Worm (Caenorhabditis elegans): Measurements from ENCODE around the gene F11G11.4.
"Not testable (repeated sequence)": the region's sequence is repeated elsewhere in the genome, so short reads cannot be mapped to it uniquely, and the experiment has no call there.

DNA sequence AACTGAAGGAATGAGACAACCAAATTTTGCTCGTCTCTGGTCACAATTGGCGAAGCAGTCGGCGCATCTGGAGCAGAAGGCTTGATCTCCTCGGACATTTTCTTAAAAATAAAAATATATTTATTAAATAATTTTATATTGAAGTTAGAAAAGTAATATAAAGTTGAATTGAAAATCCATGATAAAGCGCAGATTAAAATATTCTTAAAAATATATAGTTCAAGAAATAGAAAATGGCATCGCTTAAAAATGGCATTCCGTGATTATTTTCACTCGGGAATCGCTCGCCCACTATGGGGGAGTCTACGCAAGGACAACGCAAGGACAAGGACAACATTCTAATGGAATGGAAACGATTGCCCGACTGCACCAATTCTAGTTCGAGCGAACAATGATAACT lies 43.3 kb downstream of the F11G11.4 start, which contains the start of gene sgt-1:
- not testable (repeated sequence) for TF ChIP-seq him-1, W03F9.2 (tag; optimal IDR thresholded peaks at IDR 0.05)
